Fruit fly (Drosophila melanogaster) whole organism, embryonic: Measurements from ENCODE around the gene CG13476.

Source experiments
- Ada2b ChIP-seq: fragments of 200-800 bp; sonication (Bioruptor generic); IDR thresholded peaks from 2 replicates; pipeline ENCODE4 v1.3.6; 2022; ENCODE audit warnings: missing biosample characterization, missing genetic modification characterization
- CG10366 ChIP-seq: fragments of 200-800 bp; sonication (Bioruptor generic); IDR thresholded peaks from 2 replicates; pipeline ENCODE4 v1.3.6; 2022; ENCODE audit warnings: missing biosample characterization, missing genetic modification characterization
- CG10431 ChIP-seq: fragments of 200-800 bp; sonication (Bioruptor generic); optimal IDR thresholded peaks from 3 replicates; lab custom pipeline; 2018; ENCODE audit warnings: missing biosample characterization, mild to moderate bottlenecking, missing genetic modification characterization
- CG10654 ChIP-seq: fragments of 200-800 bp; sonication (Bioruptor generic); optimal IDR thresholded peaks from 2 replicates; lab custom pipeline; 2016; ENCODE audit warnings: missing biosample characterization, missing genetic modification characterization
- CG11398 ChIP-seq: fragments of 200-800 bp; sonication (Bioruptor generic); optimal IDR thresholded peaks from 2 replicates; lab custom pipeline; 2016; ENCODE audit warnings: missing biosample characterization, missing genetic modification characterization
- CG12391 ChIP-seq: fragments of 200-800 bp; sonication (Bioruptor generic); optimal IDR thresholded peaks from 3 replicates; lab custom pipeline; 2018; ENCODE audit warnings: missing biosample characterization, mild to moderate bottlenecking, missing genetic modification characterization, moderate library complexity
- CG13123 ChIP-seq: fragments of 200-800 bp; sonication (Bioruptor generic); optimal IDR thresholded peaks from 2 replicates; lab custom pipeline; 2016; ENCODE audit warnings: missing biosample characterization, missing genetic modification characterization
- CG13287 ChIP-seq: fragments of 200-800 bp; sonication (Bioruptor generic); IDR thresholded peaks from 2 replicates; pipeline ENCODE4 v1.3.6; 2022; ENCODE audit warnings: missing biosample characterization, missing genetic modification characterization; ENCODE audit not compliant: partially characterized antibody
- CG14050 ChIP-seq: fragments of 200-800 bp; sonication (Bioruptor generic); IDR thresholded peaks from 3 replicates; pipeline ENCODE4 v1.3.6; 2022; ENCODE audit warnings: missing biosample characterization, missing genetic modification characterization
- CG14710 ChIP-seq: fragments of 200-800 bp; sonication (Bioruptor generic); optimal IDR thresholded peaks from 3 replicates; lab custom pipeline; 2019; ENCODE audit warnings: missing biosample characterization, mild to moderate bottlenecking, missing genetic modification characterization, moderate library complexity
- CG1602 ChIP-seq: fragments of 200-800 bp; sonication (Bioruptor generic); optimal IDR thresholded peaks from 3 replicates; lab custom pipeline; 2016; ENCODE audit warnings: missing biosample characterization, missing genetic modification characterization
- CG2199 ChIP-seq: fragments of 200-800 bp; sonication (Bioruptor generic); IDR thresholded peaks from 3 replicates; pipeline ENCODE4 v1.3.6; 2022; ENCODE audit warnings: missing biosample characterization, missing genetic modification characterization
- CG2678 ChIP-seq: fragments of 200-800 bp; sonication (Bioruptor generic); optimal IDR thresholded peaks from 3 replicates; lab custom pipeline; 2019; ENCODE audit warnings: missing biosample characterization, mild to moderate bottlenecking, missing genetic modification characterization, moderate library complexity
- CG30431 ChIP-seq: fragments of 200-800 bp; sonication (Bioruptor generic); optimal IDR thresholded peaks from 2 replicates; lab custom pipeline; 2017; ENCODE audit warnings: missing biosample characterization, missing genetic modification characterization
- CG31388 ChIP-seq: fragments of 200-800 bp; sonication (Bioruptor generic); optimal IDR thresholded peaks from 2 replicates; lab custom pipeline; 2016; ENCODE audit warnings: missing biosample characterization, missing genetic modification characterization
- CG32772 ChIP-seq: fragments of 200-800 bp; sonication (Bioruptor generic); IDR thresholded peaks from 2 replicates; pipeline ENCODE4 v1.3.6; 2022; ENCODE audit warnings: missing biosample characterization, missing genetic modification characterization
- CG3838 ChIP-seq: fragments of 200-800 bp; sonication (Bioruptor generic); optimal IDR thresholded peaks from 3 replicates; lab custom pipeline; 2016; ENCODE audit warnings: missing biosample characterization, missing genetic modification characterization
- CG5245 ChIP-seq: fragments of 200-800 bp; sonication (Bioruptor generic); optimal IDR thresholded peaks from 3 replicates; lab custom pipeline; 2016; ENCODE audit warnings: missing biosample characterization, missing genetic modification characterization
- CG6683 ChIP-seq: fragments of 200-800 bp; sonication (Bioruptor generic); optimal IDR thresholded peaks from 2 replicates; lab custom pipeline; 2017; ENCODE audit warnings: missing biosample characterization, mild to moderate bottlenecking, missing genetic modification characterization, missing genetic modification reagents
- CG6791 ChIP-seq: fragments of 200-800 bp; sonication (Bioruptor generic); IDR thresholded peaks from 3 replicates; pipeline ENCODE4 v1.3.6; 2022; ENCODE audit warnings: missing biosample characterization, missing genetic modification characterization; ENCODE audit not compliant: partially characterized antibody
- CG7745 ChIP-seq: fragments of 200-800 bp; sonication (Bioruptor generic); optimal IDR thresholded peaks from 2 replicates; lab custom pipeline; 2018; ENCODE audit warnings: missing biosample characterization, mild to moderate bottlenecking, missing genetic modification characterization, moderate library complexity
- CG8359 ChIP-seq: fragments of 200-800 bp; sonication (Bioruptor generic); optimal IDR thresholded peaks from 2 replicates; lab custom pipeline; 2017; ENCODE audit warnings: missing biosample characterization, mild to moderate bottlenecking, missing genetic modification characterization, borderline replicate concordance
- CG8765 ChIP-seq: fragments of 200-800 bp; sonication (Bioruptor generic); IDR thresholded peaks from 2 replicates; pipeline ENCODE4 v1.3.6; 2022; ENCODE audit warnings: missing biosample characterization, missing genetic modification characterization
- D19A ChIP-seq: fragments of 200-800 bp; optimal IDR thresholded peaks from 3 replicates; lab custom pipeline; 2019; ENCODE audit warnings: missing biosample characterization, mild to moderate bottlenecking, missing genetic modification characterization, moderate library complexity
- D19B ChIP-seq: fragments of 200-800 bp; sonication (Bioruptor generic); optimal IDR thresholded peaks from 2 replicates; lab custom pipeline; 2017; ENCODE audit warnings: missing biosample characterization, mild to moderate bottlenecking, missing genetic modification characterization
- Doc2 ChIP-seq: fragments of 200-800 bp; sonication (Bioruptor generic); IDR thresholded peaks from 2 replicates; pipeline ENCODE4 v1.3.6; 2022; ENCODE audit warnings: missing biosample characterization, missing genetic modification characterization
- Dp ChIP-seq: fragments of 200-800 bp; sonication (Bioruptor generic); optimal IDR thresholded peaks from 2 replicates; lab custom pipeline; 2018; ENCODE audit warnings: missing biosample characterization, mild to moderate bottlenecking, missing genetic modification characterization, moderate library complexity
- Ets65A ChIP-seq: fragments of 200-800 bp; sonication (Bioruptor generic); peaks from one replicate; lab custom pipeline; 2016; ENCODE audit warnings: missing biosample characterization, missing genetic modification characterization
- Gug ChIP-seq: fragments of 200-800 bp; sonication (Bioruptor generic); IDR thresholded peaks from 4 replicates; pipeline ENCODE4 v1.3.6; 2022; ENCODE audit warnings: missing biosample characterization, missing genetic modification characterization
- H15 ChIP-seq: fragments of 200-800 bp; sonication (Bioruptor generic); IDR thresholded peaks from 3 replicates; pipeline ENCODE4 v1.3.6; 2022; ENCODE audit warnings: missing biosample characterization, missing genetic modification characterization
- Mrtf ChIP-seq: fragments of 200-800 bp; sonication (Bioruptor generic); IDR thresholded peaks from 3 replicates; pipeline ENCODE4 v1.3.6; 2022; ENCODE audit warnings: missing biosample characterization, missing genetic modification characterization
- NK7.1 ChIP-seq: fragments of 200-800 bp; sonication (Bioruptor generic); optimal IDR thresholded peaks from 3 replicates; lab custom pipeline; 2016; ENCODE audit warnings: missing biosample characterization, missing genetic modification characterization
- Side ChIP-seq: fragments of 200-800 bp; sonication (Bioruptor generic); optimal IDR thresholded peaks from 2 replicates; lab custom pipeline; 2016; ENCODE audit warnings: missing biosample characterization, missing genetic modification characterization
- Sry-β ChIP-seq: fragments of 200-800 bp; sonication (Bioruptor generic); optimal IDR thresholded peaks from 2 replicates; lab custom pipeline; 2018; ENCODE audit warnings: missing biosample characterization, mild to moderate bottlenecking, missing genetic modification characterization, moderate library complexity
- Stat92E ChIP-seq, 3 experiments: fragments of >200 bp in 2 of 3; fragments of 200-800 bp in 1 of 3; sonication (Bioruptor generic) in 1 of 3; optimal IDR thresholded peaks; 2 replicates each; lab custom pipeline; 2017 to 2019; ENCODE audit warnings: missing biosample characterization in 3 of 3, missing genetic modification characterization in 3 of 3, mild to moderate bottlenecking in 1 of 3, moderate library complexity in 1 of 3
- YL-1 ChIP-seq: fragments of 200-800 bp; sonication (Bioruptor generic); optimal IDR thresholded peaks from 3 replicates; lab custom pipeline; 2017; ENCODE audit warnings: missing biosample characterization, mild to moderate bottlenecking, missing genetic modification characterization
- br ChIP-seq: fragments of >200 bp; optimal IDR thresholded peaks from 2 replicates; lab custom pipeline; 2017
- caup ChIP-seq: fragments of 200-800 bp; sonication (Bioruptor generic); optimal IDR thresholded peaks from 3 replicates; lab custom pipeline; 2017; ENCODE audit warnings: missing biosample characterization, mild to moderate bottlenecking, missing genetic modification characterization, moderate library complexity; ENCODE audit not compliant: severe bottlenecking
- danr ChIP-seq: fragments of 200-800 bp; sonication (Bioruptor generic); IDR thresholded peaks from 2 replicates; pipeline ENCODE4 v1.3.6; 2022; ENCODE audit warnings: missing biosample characterization, missing genetic modification characterization
- gem ChIP-seq: fragments of 200-800 bp; sonication (Bioruptor generic); optimal IDR thresholded peaks from 2 replicates; lab custom pipeline; 2019; ENCODE audit warnings: missing biosample characterization, mild to moderate bottlenecking, missing genetic modification characterization, moderate library complexity
- gsb ChIP-seq: fragments of 200-800 bp; sonication (Bioruptor generic); IDR thresholded peaks from 2 replicates; pipeline ENCODE4 v1.3.6; 2022; ENCODE audit warnings: missing biosample characterization, missing genetic modification characterization
- gsb-n ChIP-seq: fragments of 200-800 bp; sonication (Bioruptor generic); optimal IDR thresholded peaks from 3 replicates; lab custom pipeline; 2018; ENCODE audit warnings: missing biosample characterization, mild to moderate bottlenecking, missing genetic modification characterization
- hb ChIP-seq: fragments of 200-800 bp; sonication (Bioruptor generic); IDR thresholded peaks from 3 replicates; pipeline ENCODE4 v1.3.6; 2022; ENCODE audit warnings: missing biosample characterization, missing genetic modification characterization; ENCODE audit not compliant: partially characterized antibody
- otp ChIP-seq: fragments of 200-800 bp; sonication (Bioruptor generic); IDR thresholded peaks from 3 replicates; pipeline ENCODE4, ENCODE4 v1.3.6; 2022; ENCODE audit warnings: missing biosample characterization, missing genetic modification characterization
- peb ChIP-seq: fragments of 200-800 bp; sonication (Bioruptor generic); IDR thresholded peaks from 2 replicates; pipeline ENCODE4 v1.3.6; 2022; ENCODE audit warnings: missing biosample characterization, missing genetic modification characterization
- sim ChIP-seq: fragments of 200-800 bp; sonication (Bioruptor generic); IDR thresholded peaks from 2 replicates; pipeline ENCODE4 v1.3.6; 2022; ENCODE audit warnings: missing biosample characterization, missing genetic modification characterization
- sob ChIP-seq: fragments of 200-800 bp; sonication (Bioruptor generic); IDR thresholded peaks from 2 replicates; pipeline ENCODE4 v1.3.6; 2022; ENCODE audit warnings: missing biosample characterization, missing genetic modification characterization
- sr ChIP-seq: fragments of 200-800 bp; sonication (Bioruptor generic); IDR thresholded peaks from 3 replicates; pipeline ENCODE4 v1.3.6; 2022; ENCODE audit warnings: missing biosample characterization, missing genetic modification characterization
- tll ChIP-seq, 2 experiments: fragments of 200-800 bp in 1 of 2; fragments of >200 bp in 1 of 2; sonication (Bioruptor generic) in 1 of 2; optimal IDR thresholded peaks; 2 replicates each; lab custom pipeline; 2017 to 2019; ENCODE audit warnings: missing biosample characterization in 2 of 2, missing genetic modification characterization in 2 of 2, mild to moderate bottlenecking in 1 of 2, moderate library complexity in 1 of 2

CG13476 gene

dm6 chr3L:14661567-14662258, 43.6 kb upstream of the CG13476 start (continued):
- peak; percentile 79 for TF ChIP-seq CG32772 (GFP tag; lab: Robert Waterston, UW)
- peak; percentile 41; the same call in 1 of the 2 replicates for TF ChIP-seq sim (GFP tag; lab: Robert Waterston, UW)
- TF ChIP-seq D19B (GFP tag; lab: Kevin White, UChicago), result no peak
- TF ChIP-seq gsb-n (tag; lab: Kevin White, UChicago), result peak; percentile 78
- TF ChIP-seq CG6791 (GFP tag; lab: Robert Waterston, UW), result no peak
- peak; percentile 69 for TF ChIP-seq CG1602 (GFP tag; lab: Kevin White, UChicago)
- no peak for TF ChIP-seq hb (GFP tag; lab: Robert Waterston, UW)
- TF ChIP-seq CG3838 (GFP tag; lab: Kevin White, UChicago), result no peak
- TF ChIP-seq Ada2b (GFP tag; lab: Robert Waterston, UW), result peak; percentile 64
- peak; percentile 68; the same call in 2 of the 3 replicates for TF ChIP-seq sr (GFP tag; lab: Robert Waterston, UW)
- no peak for TF ChIP-seq CG8359 (GFP tag; lab: Kevin White, UChicago)
- TF ChIP-seq Sry-β (GFP tag; lab: Kevin White, UChicago), result no peak
- TF ChIP-seq CG8765 (GFP tag; lab: Robert Waterston, UW), result 0 out of 2 replicates have a peak, but pooled peaks have one; percentile 33
- TF ChIP-seq CG10366 (GFP tag; lab: Robert Waterston, UW), result peak; percentile 85
- TF ChIP-seq D19A (tag; lab: Kevin White, UChicago), result peak; percentile 36
- TF ChIP-seq Doc2 (GFP tag; lab: Robert Waterston, UW), result no peak
- TF ChIP-seq Stat92E (GFP tag; optimal IDR thresholded peaks at IDR 0.05; lab: Kevin White, UChicago), result no peak
- peak; percentile 78 for TF ChIP-seq Side (GFP tag; lab: Kevin White, UChicago)
- peak; percentile 75 for TF ChIP-seq otp (GFP tag; lab: Robert Waterston, UW)
- peak; percentile 16 for TF ChIP-seq YL-1 (GFP tag; lab: Kevin White, UChicago)
- TF ChIP-seq CG31388, result peak; percentile 18
- peak; percentile 88 for TF ChIP-seq CG12391 (tag; lab: Kevin White, UChicago)
- TF ChIP-seq CG10654 (GFP tag; lab: Kevin White, UChicago), result peak; percentile 64
- peak; percentile 70 for TF ChIP-seq CG11398 (GFP tag; lab: Kevin White, UChicago)
- peak; percentile 76 for TF ChIP-seq caup (GFP tag; lab: Kevin White, UChicago)
- peak; percentile 77 for TF ChIP-seq Mrtf (GFP tag; lab: Robert Waterston, UW)
- TF ChIP-seq CG13287 (GFP tag; lab: Robert Waterston, UW), result no peak
- TF ChIP-seq Dp (GFP tag; lab: Kevin White, UChicago), result no peak
- TF ChIP-seq CG5245 (GFP tag; lab: Kevin White, UChicago), result peak; percentile 27
- TF ChIP-seq CG13123 (GFP tag; lab: Kevin White, UChicago), result peak; percentile 17

dm6 chr3L:14663750-14664149, 41.5 kb upstream of the CG13476 start:
- TF ChIP-seq sob (GFP tag; lab: Robert Waterston, UW) (no peak), Ets65A (GFP tag; lab: Kevin White, UChicago) (peak; percentile 10), peb (GFP tag; lab: Robert Waterston, UW) (no peak), CG8765 (GFP tag; lab: Robert Waterston, UW) (no peak), NK7.1 (GFP tag; lab: Kevin White, UChicago) (no peak), gem (tag; lab: Kevin White, UChicago) (no peak), CG2199 (0 out of 3 replicates have a peak, but pooled peaks have one; percentile 5), tll (GFP tag; optimal IDR thresholded peaks at IDR 0.05; lab: Kevin White, UChicago) (peak in 1 of 2 experiments; percentile 62), CG30431 (GFP tag; lab: Kevin White, UChicago) (no peak), CG14710 (no peak), H15 (GFP tag; lab: Robert Waterston, UW) (no peak), CG10431 (GFP tag; lab: Kevin White, UChicago) (no peak), CG6683 (GFP tag; lab: Kevin White, UChicago) (no peak), gsb (GFP tag; lab: Robert Waterston, UW) (no peak), br (lab: Kevin White, UChicago) (no peak), danr (GFP tag; lab: Robert Waterston, UW) (no peak), CG2678 (no peak), Gug (no peak), CG7745 (tag; lab: Kevin White, UChicago) (no peak), CG14050 (GFP tag; lab: Robert Waterston, UW) (no peak)
